Worm (Caenorhabditis elegans) whole organism, L4/young adult: ENCODE data around the gene rnf-5.

Source experiments
- dao-5 ChIP-seq: sonication (generic microtip); optimal IDR thresholded peaks from 2 replicates; lab custom pipeline; 2016; ENCODE audit warnings: missing genotype, missing genetic modification characterization, moderate library complexity, missing compliant biosample characterization
- him-1 ChIP-seq: sonication (generic microtip); optimal IDR thresholded peaks from 2 replicates; lab custom pipeline; 2016; ENCODE audit warnings: missing genotype, missing genetic modification reagents, missing genetic modification characterization, missing compliant biosample characterization

DNA sequence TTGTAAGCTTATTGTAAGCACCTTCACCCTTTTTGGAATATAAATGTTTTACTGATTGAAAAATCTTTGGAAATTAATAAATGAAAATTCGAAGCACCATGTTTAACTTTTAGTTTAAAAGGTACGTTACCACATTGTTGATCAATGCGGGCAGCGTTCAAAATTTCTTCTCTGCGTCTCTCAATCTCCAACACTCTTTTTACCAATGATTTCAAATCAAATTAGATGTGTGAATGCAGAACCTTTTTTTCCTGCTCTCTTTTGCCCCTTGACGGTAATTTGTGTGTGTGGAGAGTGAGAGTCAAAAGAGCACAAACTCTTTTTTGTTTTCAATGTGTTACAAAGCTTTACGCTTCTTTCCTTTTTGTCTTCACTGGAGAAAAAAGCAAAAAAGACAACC, 42.7 kb downstream of the rnf-5 start:
- TF ChIP-seq him-1 (tag; lab: Kevin White, UChicago) (no peak), dao-5 (no peak)
